Worm (Caenorhabditis elegans) whole organism, mixed stage, embryonic: Measurements from ENCODE around the gene ddn-1.

Source experiments
- M03D4.4 ChIP-seq: sonication (generic microtip); optimal IDR thresholded peaks from 2 replicates; lab custom pipeline; 2017; ENCODE audit warnings: mild to moderate bottlenecking, missing genetic modification characterization, missing compliant biosample characterization
- bed-3 ChIP-seq: fragments of 200-800 bp; sonication (Bioruptor generic); optimal IDR thresholded peaks from 3 replicates; lab custom pipeline; 2018; ENCODE audit warnings: mild to moderate bottlenecking, missing genetic modification characterization, moderate library complexity, missing compliant biosample characterization
- blmp-1 ChIP-seq: fragments of 150-350 bp; optimal IDR thresholded peaks from 2 replicates; lab custom pipeline; 2014; ENCODE audit warnings: missing biosample characterization, missing genetic modification characterization
- ceh-39 ChIP-seq: fragments of 150-350 bp; optimal IDR thresholded peaks from 2 replicates; lab custom pipeline; 2014; ENCODE audit warnings: missing biosample characterization, missing genetic modification characterization
- ces-1 ChIP-seq: fragments of 150-350 bp; optimal IDR thresholded peaks from 2 replicates; lab custom pipeline; 2014; ENCODE audit warnings: missing biosample characterization, missing genetic modification reagents, missing genetic modification characterization
- drap-1 ChIP-seq: fragments of 200-800 bp; sonication (Bioruptor generic); optimal IDR thresholded peaks from 3 replicates; lab custom pipeline; 2018; ENCODE audit warnings: mild to moderate bottlenecking, missing genetic modification characterization, missing compliant biosample characterization
- elt-3 ChIP-seq: fragments of 150-350 bp; optimal IDR thresholded peaks from 2 replicates; lab custom pipeline; 2014; ENCODE audit warnings: missing biosample characterization, missing genetic modification characterization
- flh-1 ChIP-seq: fragments of 200-800 bp; sonication (Bioruptor generic); optimal IDR thresholded peaks from 2 replicates; lab custom pipeline; 2018; ENCODE audit warnings: mild to moderate bottlenecking, missing genetic modification characterization, moderate library complexity, missing compliant biosample characterization
- ham-2 ChIP-seq: fragments of 200-800 bp; sonication (Bioruptor generic); optimal IDR thresholded peaks from 2 replicates; lab custom pipeline; 2018; ENCODE audit warnings: mild to moderate bottlenecking, missing genetic modification characterization, missing compliant biosample characterization
- hlh-1 ChIP-seq: fragments of 150-350 bp; optimal IDR thresholded peaks from 2 replicates; lab custom pipeline; 2014; ENCODE audit warnings: missing biosample characterization, missing genetic modification reagents, missing genetic modification characterization
- lin-13 ChIP-seq: fragments of 150-350 bp; optimal IDR thresholded peaks from 2 replicates; lab custom pipeline; 2014; ENCODE audit warnings: missing biosample characterization, missing genetic modification characterization
- lin-32 ChIP-seq: fragments of 200-800 bp; sonication (Bioruptor generic); optimal IDR thresholded peaks from 2 replicates; lab custom pipeline; 2018; ENCODE audit warnings: mild to moderate bottlenecking, missing genetic modification characterization, missing compliant biosample characterization
- lsy-2 ChIP-seq: fragments of 150-350 bp; optimal IDR thresholded peaks from 2 replicates; lab custom pipeline; 2014; ENCODE audit warnings: missing biosample characterization, missing genetic modification characterization
- mab-5 ChIP-seq: fragments of 150-350 bp; optimal IDR thresholded peaks from 2 replicates; lab custom pipeline; 2014; ENCODE audit warnings: missing biosample characterization, missing genetic modification characterization
- mep-1 ChIP-seq: fragments of 150-350 bp; optimal IDR thresholded peaks from 2 replicates; lab custom pipeline; 2017; ENCODE audit warnings: missing biosample characterization, missing genetic modification reagents, missing genetic modification characterization, inconsistent platforms
- mls-2 ChIP-seq: sonication (generic microtip); optimal IDR thresholded peaks from 2 replicates; lab custom pipeline; 2016; ENCODE audit warnings: mild to moderate bottlenecking, missing genetic modification characterization, moderate library complexity, missing compliant biosample characterization
- nhr-12 ChIP-seq: fragments of 150-350 bp; optimal IDR thresholded peaks from 2 replicates; lab custom pipeline; 2014; ENCODE audit warnings: missing biosample characterization, missing genetic modification characterization
- nhr-2 ChIP-seq: fragments of 150-350 bp; optimal IDR thresholded peaks from 2 replicates; lab custom pipeline; 2014; ENCODE audit warnings: missing biosample characterization, missing genetic modification characterization
- nhr-237 ChIP-seq: fragments of 150-350 bp; optimal IDR thresholded peaks from 2 replicates; lab custom pipeline; 2014; ENCODE audit warnings: missing biosample characterization, missing genetic modification characterization
- nhr-28 ChIP-seq: fragments of 150-350 bp; optimal IDR thresholded peaks from 2 replicates; lab custom pipeline; 2014; ENCODE audit warnings: missing biosample characterization, missing genetic modification characterization
- nhr-76 ChIP-seq: sonication (generic microtip); optimal IDR thresholded peaks from 2 replicates; lab custom pipeline; 2017; ENCODE audit warnings: missing biosample characterization, missing genetic modification characterization
- pha-4 ChIP-seq: fragments of 150-350 bp; optimal IDR thresholded peaks from 2 replicates; lab custom pipeline; 2018; ENCODE audit warnings: missing biosample characterization, missing genetic modification reagents, missing genetic modification characterization
- sem-2 ChIP-seq: fragments of 200-800 bp; sonication (Bioruptor generic); optimal IDR thresholded peaks from 2 replicates; lab custom pipeline; 2018; ENCODE audit warnings: mild to moderate bottlenecking, missing genetic modification characterization, missing compliant biosample characterization
- snpc-4 ChIP-seq: fragments of 150-350 bp; optimal IDR thresholded peaks from 2 replicates; lab custom pipeline; 2014; ENCODE audit warnings: missing biosample characterization, missing genetic modification characterization
- sptf-1 ChIP-seq: sonication (generic microtip); optimal IDR thresholded peaks from 2 replicates; lab custom pipeline; 2017; ENCODE audit warnings: mild to moderate bottlenecking, missing genetic modification characterization, moderate library complexity, missing compliant biosample characterization
- tbx-8 ChIP-seq: fragments of 200-800 bp; sonication (Bioruptor generic); optimal IDR thresholded peaks from 2 replicates; lab custom pipeline; 2018; ENCODE audit warnings: mild to moderate bottlenecking, missing genetic modification characterization, moderate library complexity, missing compliant biosample characterization
- unc-120 ChIP-seq: sonication (generic microtip); optimal IDR thresholded peaks from 2 replicates; lab custom pipeline; 2017; ENCODE audit warnings: missing genetic modification characterization, missing compliant biosample characterization; ENCODE audit not compliant: poor library complexity, severe bottlenecking
- unc-39 ChIP-seq: fragments of 150-350 bp; optimal IDR thresholded peaks from 2 replicates; lab custom pipeline; 2014; ENCODE audit warnings: missing biosample characterization, missing genetic modification characterization
- unc-62 ChIP-seq: fragments of 150-350 bp; optimal IDR thresholded peaks from 2 replicates; lab custom pipeline; 2014; ENCODE audit warnings: missing biosample characterization, missing genetic modification reagents, missing genetic modification characterization
- zip-8 ChIP-seq: fragments of 150-350 bp; optimal IDR thresholded peaks from 2 replicates; lab custom pipeline; 2014; ENCODE audit warnings: missing biosample characterization, missing genetic modification characterization
- ztf-11 ChIP-seq: fragments of 150-350 bp; optimal IDR thresholded peaks from 2 replicates; lab custom pipeline; 2014; ENCODE audit warnings: missing biosample characterization, missing genetic modification characterization

Gene ddn-1

ce11 chrV:8760416-8760815, at the start of gene ddn-1:
Gene ddn-1, minus strand, starts transcription at chrV:8760516.
- no peak for TF ChIP-seq ztf-11 (tag; lab: Kevin White, UChicago)
- TF ChIP-seq mab-5 (tag; lab: Kevin White, UChicago) = no peak
- TF ChIP-seq nhr-2 (tag; lab: Kevin White, UChicago) = no peak
- TF ChIP-seq unc-39 (tag; lab: Kevin White, UChicago) = no peak
- no peak for TF ChIP-seq sem-2
- no peak for TF ChIP-seq lin-13 (tag; lab: Kevin White, UChicago)
- TF ChIP-seq pha-4 (tag; lab: Kevin White, UChicago) = no peak
- TF ChIP-seq M03D4.4 (tag; lab: Kevin White, UChicago) = no peak
- TF ChIP-seq bed-3 (GFP tag; lab: Kevin White, UChicago) = no peak
- TF ChIP-seq unc-62 (GFP tag; lab: Kevin White, UChicago) = no peak
- no peak for TF ChIP-seq nhr-76 (tag; lab: Kevin White, UChicago)
- TF ChIP-seq zip-8 (tag; lab: Kevin White, UChicago) = no peak
- TF ChIP-seq drap-1 = no peak

- TF ChIP-seq M03D4.4 (tag; lab: Kevin White, UChicago) (no peak), elt-3 (tag; lab: Kevin White, UChicago) (no peak), sem-2 (no peak), lin-13 (tag; lab: Kevin White, UChicago) (no peak), ces-1 (peak; percentile 95), ham-2 (GFP tag; lab: Kevin White, UChicago) (no peak), zip-8 (tag; lab: Kevin White, UChicago) (no peak)
Measured at ce11 chrV:8805047-8805446, 44.7 kb upstream of the ddn-1 start.

- peak; percentile 30 for TF ChIP-seq hlh-1 (tag; lab: Kevin White, UChicago)
- no peak for TF ChIP-seq mab-5 (tag; lab: Kevin White, UChicago)
- peak; percentile 67 for TF ChIP-seq unc-120 (tag; lab: Kevin White, UChicago)
- TF ChIP-seq nhr-12 (tag; lab: Kevin White, UChicago) = no peak
- peak; percentile 27 for TF ChIP-seq unc-62 (GFP tag; lab: Kevin White, UChicago)
Measured at ce11 chrV:8802252-8802651, 41.9 kb upstream of the ddn-1 start.

- no peak for TF ChIP-seq lin-32
- TF ChIP-seq nhr-2 (tag; lab: Kevin White, UChicago) = no peak
- TF ChIP-seq lsy-2 (tag; lab: Kevin White, UChicago) = no peak
- no peak for TF ChIP-seq tbx-8 (GFP tag; lab: Kevin White, UChicago)
- TF ChIP-seq ham-2 (GFP tag; lab: Kevin White, UChicago) = no peak
- TF ChIP-seq mab-5 (tag; lab: Kevin White, UChicago) = no peak
- no peak for TF ChIP-seq hlh-1 (tag; lab: Kevin White, UChicago)
- no peak for TF ChIP-seq sptf-1
- no peak for TF ChIP-seq mep-1
- no peak for TF ChIP-seq nhr-237 (tag; lab: Kevin White, UChicago)
- TF ChIP-seq ceh-39 = no peak
- no peak for TF ChIP-seq nhr-12 (tag; lab: Kevin White, UChicago)
Measured at ce11 chrV:8800978-8801559, 40.8 kb upstream of the ddn-1 start, which contains the start of gene magu-2. Gene magu-2, minus strand, starts transcription at chrV:8801028.

ce11 chrV:8799293-8799812, 39.0 kb upstream of the ddn-1 start:
- TF ChIP-seq bed-3 (GFP tag; lab: Kevin White, UChicago) (no peak), nhr-76 (tag; lab: Kevin White, UChicago) (no peak), sptf-1 (no peak), mep-1 (no peak), zip-8 (tag; lab: Kevin White, UChicago) (no peak), lin-13 (tag; lab: Kevin White, UChicago) (no peak), ztf-11 (tag; lab: Kevin White, UChicago) (no peak), mls-2 (tag; lab: Kevin White, UChicago) (no peak), blmp-1 (no peak), nhr-28 (tag; lab: Kevin White, UChicago) (no peak), drap-1 (no peak), nhr-2 (tag; lab: Kevin White, UChicago) (no peak), elt-3 (tag; lab: Kevin White, UChicago) (no peak), lin-32 (no peak), snpc-4 (tag; lab: Kevin White, UChicago) (no peak), hlh-1 (tag; lab: Kevin White, UChicago) (no peak), pha-4 (tag; lab: Kevin White, UChicago) (no peak), ces-1 (no peak), flh-1 (GFP tag; lab: Kevin White, UChicago) (no peak)
